Worm (Caenorhabditis elegans) whole organism, mixed stage, embryonic: ENCODE data around the gene srz-15.

ENCODE experiments used
- ces-1 ChIP-seq: fragments of 150-350 bp; optimal IDR thresholded peaks from 2 replicates; lab custom pipeline; 2014; ENCODE audit warnings: missing biosample characterization, missing genetic modification reagents, missing genetic modification characterization
- elt-3 ChIP-seq: fragments of 150-350 bp; optimal IDR thresholded peaks from 2 replicates; lab custom pipeline; 2014; ENCODE audit warnings: missing biosample characterization, missing genetic modification characterization
- mab-5 ChIP-seq: fragments of 150-350 bp; optimal IDR thresholded peaks from 2 replicates; lab custom pipeline; 2014; ENCODE audit warnings: missing biosample characterization, missing genetic modification characterization
- mls-2 ChIP-seq: sonication (generic microtip); optimal IDR thresholded peaks from 2 replicates; lab custom pipeline; 2016; ENCODE audit warnings: mild to moderate bottlenecking, missing genetic modification characterization, moderate library complexity, missing compliant biosample characterization
- nhr-12 ChIP-seq: fragments of 150-350 bp; optimal IDR thresholded peaks from 2 replicates; lab custom pipeline; 2014; ENCODE audit warnings: missing biosample characterization, missing genetic modification characterization
- nhr-76 ChIP-seq: sonication (generic microtip); optimal IDR thresholded peaks from 2 replicates; lab custom pipeline; 2017; ENCODE audit warnings: missing biosample characterization, missing genetic modification characterization
- pha-4 ChIP-seq: fragments of 150-350 bp; optimal IDR thresholded peaks from 2 replicates; lab custom pipeline; 2018; ENCODE audit warnings: missing biosample characterization, missing genetic modification reagents, missing genetic modification characterization

ce11 chrIV:12894996-12895395 lies 20.6 kb upstream of the srz-15 start, which contains the start of gene K08D8.11:
- TF ChIP-seq nhr-12 (tag; lab: Kevin White, UChicago) (no peak), pha-4 (tag; lab: Kevin White, UChicago) (no peak), mls-2 (tag; lab: Kevin White, UChicago) (no peak), nhr-76 (tag; lab: Kevin White, UChicago) (no peak), mab-5 (tag; lab: Kevin White, UChicago) (no peak), ces-1 (GFP tag; lab: Kevin White, UChicago) (no peak), elt-3 (tag; lab: Kevin White, UChicago) (no peak)
